Worm (Caenorhabditis elegans) whole organism, mixed stage, embryonic: Measurements from ENCODE around the gene Y54G9A.5.

Experiments
- ces-1 ChIP-seq: fragments of 150-350 bp; optimal IDR thresholded peaks from 2 replicates; lab custom pipeline; 2014; ENCODE audit warnings: missing biosample characterization, missing genetic modification reagents, missing genetic modification characterization
- elt-1 ChIP-seq: sonication (generic microtip); optimal IDR thresholded peaks from 2 replicates; lab custom pipeline; 2017; ENCODE audit warnings: missing genetic modification characterization, mild to moderate bottlenecking, missing compliant biosample characterization, antibody characterized with exemption, moderate library complexity, borderline replicate concordance; ENCODE audit not compliant: insufficient read depth
- elt-3 ChIP-seq: fragments of 150-350 bp; optimal IDR thresholded peaks from 2 replicates; lab custom pipeline; 2014; ENCODE audit warnings: missing biosample characterization, missing genetic modification characterization
- hlh-1 ChIP-seq: fragments of 150-350 bp; optimal IDR thresholded peaks from 2 replicates; lab custom pipeline; 2014; ENCODE audit warnings: missing biosample characterization, missing genetic modification reagents, missing genetic modification characterization
- lsy-2 ChIP-seq: fragments of 150-350 bp; optimal IDR thresholded peaks from 2 replicates; lab custom pipeline; 2014; ENCODE audit warnings: missing biosample characterization, missing genetic modification characterization
- nhr-237 ChIP-seq: fragments of 150-350 bp; optimal IDR thresholded peaks from 2 replicates; lab custom pipeline; 2014; ENCODE audit warnings: missing biosample characterization, missing genetic modification characterization
- nhr-76 ChIP-seq: sonication (generic microtip); optimal IDR thresholded peaks from 2 replicates; lab custom pipeline; 2017; ENCODE audit warnings: missing biosample characterization, missing genetic modification characterization
- snpc-4 ChIP-seq: fragments of 150-350 bp; optimal IDR thresholded peaks from 2 replicates; lab custom pipeline; 2014; ENCODE audit warnings: missing biosample characterization, missing genetic modification characterization
- unc-62 ChIP-seq: fragments of 150-350 bp; optimal IDR thresholded peaks from 2 replicates; lab custom pipeline; 2014; ENCODE audit warnings: missing biosample characterization, missing genetic modification reagents, missing genetic modification characterization

- no peak for TF ChIP-seq nhr-76
- TF ChIP-seq snpc-4 (tag; lab: Kevin White, UChicago), result no peak
- no peak for TF ChIP-seq nhr-237 (tag; lab: Kevin White, UChicago)
- no peak for TF ChIP-seq elt-3 (tag; lab: Kevin White, UChicago)
- TF ChIP-seq hlh-1, result no peak
- TF ChIP-seq unc-62 (GFP tag; lab: Kevin White, UChicago), result no peak
- no peak for TF ChIP-seq elt-1
- no peak for TF ChIP-seq lsy-2 (tag; lab: Kevin White, UChicago)
- no peak for TF ChIP-seq ces-1 (GFP tag; lab: Kevin White, UChicago)
Measured at ce11 chrII:13675212-13675611, 47.6 kb upstream of the Y54G9A.5 start.
